Fruit fly (Drosophila melanogaster): ENCODE measurements around the gene CG13984.

The CG13984 gene

DNA sequence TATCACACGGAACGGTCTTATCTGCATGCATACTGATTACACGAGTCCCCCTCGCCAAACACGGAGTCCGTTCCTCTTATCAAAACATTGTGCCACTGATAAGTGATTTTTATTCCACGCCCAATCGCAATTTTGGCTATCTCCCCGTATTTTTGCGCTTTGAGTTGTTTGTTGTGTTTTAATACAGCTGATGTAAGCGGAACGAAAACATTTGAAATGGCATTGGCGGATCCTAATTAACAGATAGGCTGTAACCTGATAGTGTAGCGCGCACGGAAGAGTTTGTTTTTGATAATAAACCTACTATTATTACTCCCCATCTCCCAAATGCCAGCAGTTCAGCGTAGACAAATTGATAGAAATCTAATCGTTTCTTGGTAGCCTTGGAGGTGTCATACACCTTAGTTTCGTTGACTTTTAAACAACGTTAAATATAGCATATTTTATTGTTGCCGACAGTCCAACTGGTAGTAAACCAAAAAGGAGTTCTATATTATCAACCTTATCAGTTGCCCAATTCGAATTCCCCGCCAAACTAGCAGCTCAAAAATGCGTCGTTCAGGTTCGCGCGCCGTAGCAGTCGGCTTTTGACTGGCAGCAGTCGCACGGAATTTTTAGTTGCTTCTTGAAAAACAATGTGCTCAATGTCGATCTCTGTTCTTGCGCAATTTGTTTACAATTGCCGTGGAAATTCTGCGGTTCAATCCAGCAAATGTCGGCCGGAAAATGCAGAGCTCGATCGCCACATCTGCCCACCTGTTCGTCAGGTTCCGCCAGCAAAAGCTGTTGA, 34.7 kb downstream of the CG13984 start (continued):
- TF ChIP-seq CG6163 (GFP tag; IDR thresholded peaks at IDR 0.05) (no peak), pdm3 (GFP tag; optimal IDR thresholded peaks at IDR 0.05) (no peak), Sox14 (GFP tag; optimal IDR thresholded peaks at IDR 0.05) (peak; percentile 9), fd85E (GFP tag; optimal IDR thresholded peaks at IDR 0.05) (no peak), Blimp-1 (GFP tag; optimal IDR thresholded peaks at IDR 0.05) (no peak), vri (GFP tag; optimal IDR thresholded peaks at IDR 0.05) (peak; percentile 91), CG3919 (GFP tag; optimal IDR thresholded peaks at IDR 0.05) (no peak), net (GFP tag; optimal IDR thresholded peaks at IDR 0.05) (no peak)

dm6 chr2L:6348327-6348726, 39.7 kb downstream of the CG13984 start, which contains the start of gene CG9497:
Gene CG9497 (minus strand): TSS chr2L:6348427.
- TF ChIP-seq fd59A (GFP tag; optimal IDR thresholded peaks at IDR 0.05) = no peak
- TF ChIP-seq svp (GFP tag) = peak; percentile 87

DNA sequence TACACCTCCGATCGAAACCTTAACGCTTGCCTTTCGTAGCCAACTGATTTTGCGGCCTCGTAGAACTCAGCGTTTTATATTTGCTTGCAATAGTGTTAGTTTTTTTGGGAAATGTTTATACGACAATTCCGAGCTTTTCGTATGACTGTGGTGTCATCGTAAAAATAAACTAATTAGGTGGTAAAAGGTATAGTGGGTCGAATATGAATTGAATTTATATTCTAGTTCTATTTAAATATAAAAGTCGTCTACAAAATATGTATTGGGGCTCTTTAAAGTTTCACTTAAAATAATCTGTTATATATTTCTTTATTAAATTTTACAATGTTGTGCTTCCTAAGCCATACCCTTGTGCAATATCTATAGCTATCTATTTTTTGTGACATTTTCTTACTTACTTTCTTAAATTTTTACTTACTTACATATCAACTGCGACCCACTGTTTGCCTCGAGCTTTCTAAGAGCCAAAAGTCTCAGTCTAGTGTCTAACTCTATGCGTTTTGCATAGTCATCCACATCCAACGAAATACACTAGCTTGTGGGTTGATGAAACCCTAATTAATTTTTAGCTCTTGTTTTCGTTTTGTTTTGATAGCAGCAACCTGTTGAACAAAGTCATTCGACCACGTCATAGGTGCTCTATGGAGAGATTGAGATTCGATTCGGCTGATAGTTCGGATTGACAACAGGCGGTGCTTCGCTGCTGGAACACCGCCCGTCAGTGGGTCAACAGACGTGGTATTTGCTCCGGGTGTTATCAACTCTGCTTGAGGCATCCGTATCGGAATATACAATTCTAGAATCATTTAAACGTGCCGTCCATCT, 42.6 kb downstream of the CG13984 start, which contains the start of gene CG9498:
CG9498 (minus strand) TSS at position 51 of the 825 bp plus-strand sequence.
- TF ChIP-seq Sox102F (GFP tag; optimal IDR thresholded peaks at IDR 0.05) (no peak), Gug (GFP tag; IDR thresholded peaks at IDR 0.05) (no peak), eg (GFP tag; IDR thresholded peaks at IDR 0.05) (peak; percentile 10; the same call in 1 of the 3 replicates), fkh (GFP tag; optimal IDR thresholded peaks at IDR 0.05) (peak; percentile 32)

DNA sequence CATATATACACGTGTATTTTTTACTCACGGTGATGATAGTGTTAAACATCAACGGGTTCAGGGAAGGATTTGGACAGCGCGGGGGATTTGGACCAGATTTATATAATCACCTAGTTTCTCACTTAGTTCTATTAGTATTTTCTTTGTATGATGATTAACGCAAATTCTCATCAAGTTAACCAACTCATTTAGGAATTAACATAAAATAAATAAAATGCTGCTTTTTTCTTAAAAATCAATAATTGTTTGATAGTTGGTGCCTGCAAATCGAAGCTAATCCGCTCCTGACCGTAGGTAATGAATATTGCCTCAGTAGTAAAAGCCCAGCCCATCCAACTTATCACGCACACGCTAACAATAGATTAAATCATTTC, 43.2 kb downstream of the CG13984 start:
- TF ChIP-seq Eip78C (GFP tag) = peak; percentile 33
- TF ChIP-seq salr (GFP tag; optimal IDR thresholded peaks at IDR 0.05) = no peak
- TF ChIP-seq Ets96B (tag; optimal IDR thresholded peaks at IDR 0.05) = peak; percentile 8
- no peak for TF ChIP-seq net (GFP tag; optimal IDR thresholded peaks at IDR 0.05)
- no peak for TF ChIP-seq Sox15 (GFP tag; optimal IDR thresholded peaks at IDR 0.05)
- TF ChIP-seq cyc (GFP tag; optimal IDR thresholded peaks at IDR 0.05) = no peak
- TF ChIP-seq CG11902 (GFP tag; optimal IDR thresholded peaks at IDR 0.05) = no peak
- TF ChIP-seq Sox14 (GFP tag; optimal IDR thresholded peaks at IDR 0.05) = no peak
- peak; percentile 68 for TF ChIP-seq fkh (GFP tag; optimal IDR thresholded peaks at IDR 0.05)
- TF ChIP-seq CG10631 (GFP tag; optimal IDR thresholded peaks at IDR 0.05) = peak; percentile 3
- TF ChIP-seq CG10669 (GFP tag; optimal IDR thresholded peaks at IDR 0.05) = no peak
- no peak for TF ChIP-seq vri (GFP tag; optimal IDR thresholded peaks at IDR 0.05)
- TF ChIP-seq svp (GFP tag) = peak; percentile 62
- TF ChIP-seq esn (GFP tag; optimal IDR thresholded peaks at IDR 0.05) = no peak
- peak; percentile 62 for TF ChIP-seq Hr4 (GFP tag; optimal IDR thresholded peaks at IDR 0.05)
- TF ChIP-seq CG15336 (GFP tag; IDR thresholded peaks at IDR 0.05) = no peak
- TF ChIP-seq CG8319 (GFP tag; optimal IDR thresholded peaks at IDR 0.05) = no peak
- no peak for TF ChIP-seq CG3032 (tag; optimal IDR thresholded peaks at IDR 0.05)
- TF ChIP-seq CG6792 (GFP tag; optimal IDR thresholded peaks at IDR 0.05) = no peak
- TF ChIP-seq dac (GFP tag; optimal IDR thresholded peaks at IDR 0.05) = no peak
- no peak for TF ChIP-seq lz (GFP tag; optimal IDR thresholded peaks at IDR 0.05)
- TF ChIP-seq Lpt (GFP tag; optimal IDR thresholded peaks at IDR 0.05) = no peak
- TF ChIP-seq Met (GFP tag; optimal IDR thresholded peaks at IDR 0.05) = no peak
- TF ChIP-seq Hr39 (GFP tag; optimal IDR thresholded peaks at IDR 0.05) = no peak
- no peak for TF ChIP-seq CG6808 (GFP tag; optimal IDR thresholded peaks at IDR 0.05)
- TF ChIP-seq ss (GFP tag; optimal IDR thresholded peaks at IDR 0.05) = no peak
- no peak for TF ChIP-seq CG32006 (GFP tag; optimal IDR thresholded peaks at IDR 0.05)
- peak; percentile 63; the same call in 2 of the 3 replicates for TF ChIP-seq eg (GFP tag; IDR thresholded peaks at IDR 0.05)
- TF ChIP-seq OdsH (GFP tag; optimal IDR thresholded peaks at IDR 0.05) = peak; percentile 14
- no peak for TF ChIP-seq topi (GFP tag; optimal IDR thresholded peaks at IDR 0.05)

Data from whole organism, prepupa.